Fruit fly (Drosophila melanogaster) whole organism, embryonic: Measurements from ENCODE around the gene CG14342.

Source experiments
- Abd-B ChIP-seq: fragments of 200-800 bp; sonication (Bioruptor generic); optimal IDR thresholded peaks from 2 replicates; lab custom pipeline; 2018; ENCODE audit warnings: missing biosample characterization, mild to moderate bottlenecking, missing genetic modification characterization, moderate library complexity
- Blimp-1 ChIP-seq: fragments of 200-800 bp; sonication (Bioruptor generic); optimal IDR thresholded peaks from 3 replicates; lab custom pipeline; 2018; ENCODE audit warnings: missing biosample characterization, missing genetic modification characterization, mild to moderate bottlenecking, moderate library complexity, missing genetic modification reagents
- C15 ChIP-seq: fragments of 200-800 bp; sonication (Bioruptor generic); IDR thresholded peaks from 3 replicates; pipeline ENCODE4 v1.3.6; 2022; ENCODE audit warnings: missing biosample characterization, missing genetic modification characterization
- CG10147 ChIP-seq: fragments of 200-800 bp; sonication (Bioruptor generic); optimal IDR thresholded peaks from 2 replicates; lab custom pipeline; 2019; ENCODE audit warnings: missing biosample characterization, mild to moderate bottlenecking, missing genetic modification characterization, moderate library complexity
- CG11456 ChIP-seq: fragments of 200-800 bp; sonication (Bioruptor generic); IDR thresholded peaks from 3 replicates; pipeline ENCODE4 v1.3.6; 2022; ENCODE audit warnings: missing biosample characterization, missing genetic modification characterization
- CG11695 ChIP-seq: fragments of 200-800 bp; sonication (Bioruptor generic); IDR thresholded peaks from 3 replicates; pipeline ENCODE4 v1.3.6; 2022; ENCODE audit warnings: missing biosample characterization, missing genetic modification characterization
- CG12299 ChIP-seq: fragments of 200-800 bp; sonication (Bioruptor generic); optimal IDR thresholded peaks from 2 replicates; lab custom pipeline; 2018; ENCODE audit warnings: missing biosample characterization, mild to moderate bottlenecking, missing genetic modification characterization
- CG13123 ChIP-seq: fragments of 200-800 bp; sonication (Bioruptor generic); optimal IDR thresholded peaks from 2 replicates; lab custom pipeline; 2016; ENCODE audit warnings: missing biosample characterization, missing genetic modification characterization
- CG13624 ChIP-seq: fragments of 200-800 bp; sonication (Bioruptor generic); optimal IDR thresholded peaks from 2 replicates; lab custom pipeline; 2016; ENCODE audit warnings: missing biosample characterization, missing genetic modification characterization
- CG14710 ChIP-seq: fragments of 200-800 bp; sonication (Bioruptor generic); optimal IDR thresholded peaks from 3 replicates; lab custom pipeline; 2019; ENCODE audit warnings: missing biosample characterization, mild to moderate bottlenecking, missing genetic modification characterization, moderate library complexity
- CG1832 ChIP-seq: fragments of 200-800 bp; sonication (Bioruptor generic); optimal IDR thresholded peaks from 2 replicates; lab custom pipeline; 2017; ENCODE audit warnings: missing biosample characterization, mild to moderate bottlenecking, missing genetic modification characterization, inconsistent platforms
- CG18764 ChIP-seq: fragments of 200-800 bp; sonication (Bioruptor generic); optimal IDR thresholded peaks from 3 replicates; lab custom pipeline; 2016; ENCODE audit warnings: missing biosample characterization, missing genetic modification characterization
- CG3838 ChIP-seq: fragments of 200-800 bp; sonication (Bioruptor generic); optimal IDR thresholded peaks from 3 replicates; lab custom pipeline; 2016; ENCODE audit warnings: missing biosample characterization, missing genetic modification characterization
- CG7372 ChIP-seq: fragments of 200-800 bp; sonication (Bioruptor generic); IDR thresholded peaks from 2 replicates; pipeline ENCODE4 v1.3.6; 2022; ENCODE audit warnings: missing biosample characterization, missing genetic modification characterization
- CG7839 ChIP-seq: fragments of 200-800 bp; sonication (Bioruptor generic); optimal IDR thresholded peaks from 3 replicates; lab custom pipeline; 2018; ENCODE audit warnings: missing biosample characterization, mild to moderate bottlenecking, missing genetic modification characterization, moderate library complexity
- CG9727 ChIP-seq: fragments of 200-800 bp; sonication (Bioruptor generic); optimal IDR thresholded peaks from 3 replicates; lab custom pipeline; 2017; ENCODE audit warnings: missing biosample characterization, mild to moderate bottlenecking, missing genetic modification characterization
- Chrac-16 ChIP-seq: fragments of 200-800 bp; sonication (Bioruptor generic); optimal IDR thresholded peaks from 3 replicates; lab custom pipeline; 2016; ENCODE audit warnings: missing biosample characterization, missing genetic modification characterization
- CkIIα-i1 ChIP-seq: fragments of 200-800 bp; sonication (Bioruptor generic); IDR thresholded peaks from 2 replicates; pipeline ENCODE4 v1.3.6; 2022; ENCODE audit warnings: missing biosample characterization, missing genetic modification characterization
- CrebB ChIP-seq: fragments of 200-800 bp; sonication (Bioruptor generic); optimal IDR thresholded peaks from 3 replicates; lab custom pipeline; 2018; ENCODE audit warnings: missing biosample characterization, mild to moderate bottlenecking, missing genetic modification characterization
- Doc2 ChIP-seq: fragments of 200-800 bp; sonication (Bioruptor generic); IDR thresholded peaks from 2 replicates; pipeline ENCODE4 v1.3.6; 2022; ENCODE audit warnings: missing biosample characterization, missing genetic modification characterization
- Hr51 ChIP-seq, 2 experiments: fragments of 200-800 bp; sonication (Bioruptor generic); optimal IDR thresholded peaks; 2 replicates in 1 of 2; 3 replicates in 1 of 2; lab custom pipeline; 2016 to 2018; ENCODE audit warnings: missing biosample characterization in 2 of 2, missing genetic modification characterization in 2 of 2, mild to moderate bottlenecking in 1 of 2, moderate library complexity in 1 of 2
- Sry-β ChIP-seq: fragments of 200-800 bp; sonication (Bioruptor generic); optimal IDR thresholded peaks from 2 replicates; lab custom pipeline; 2018; ENCODE audit warnings: missing biosample characterization, mild to moderate bottlenecking, missing genetic modification characterization, moderate library complexity
- ash1 ChIP-seq: fragments of 200-800 bp; sonication (Bioruptor generic); optimal IDR thresholded peaks from 2 replicates; lab custom pipeline; 2018; ENCODE audit warnings: missing biosample characterization, mild to moderate bottlenecking, missing genetic modification characterization
- bab2 ChIP-seq: fragments of 200-800 bp; sonication (Bioruptor generic); optimal IDR thresholded peaks from 2 replicates; lab custom pipeline; 2016; ENCODE audit warnings: missing biosample characterization, missing genetic modification characterization
- bigmax ChIP-seq: fragments of 200-800 bp; sonication (Bioruptor generic); optimal IDR thresholded peaks from 2 replicates; lab custom pipeline; 2018; ENCODE audit warnings: missing biosample characterization, mild to moderate bottlenecking, missing genetic modification characterization
- dmrt11E ChIP-seq: fragments of 200-800 bp; sonication (Bioruptor generic); optimal IDR thresholded peaks from 3 replicates; lab custom pipeline; 2018; ENCODE audit warnings: missing biosample characterization, mild to moderate bottlenecking, missing genetic modification characterization, moderate library complexity
- dmrt99B ChIP-seq: fragments of 200-800 bp; sonication (Bioruptor generic); optimal IDR thresholded peaks from 2 replicates; lab custom pipeline; 2018; ENCODE audit warnings: missing biosample characterization, mild to moderate bottlenecking, missing genetic modification characterization, moderate library complexity
- en ChIP-seq: fragments of 200-800 bp; sonication (Bioruptor generic); optimal IDR thresholded peaks from 2 replicates; lab custom pipeline; 2016; ENCODE audit warnings: missing biosample characterization, missing genetic modification characterization
- fd96Cb ChIP-seq: fragments of 200-800 bp; sonication (Bioruptor generic); optimal IDR thresholded peaks from 2 replicates; lab custom pipeline; 2018; ENCODE audit warnings: missing biosample characterization, mild to moderate bottlenecking, missing genetic modification characterization, moderate library complexity
- fru ChIP-seq: fragments of >200 bp; optimal IDR thresholded peaks from 2 replicates; lab custom pipeline; 2017
- ftz-f1 ChIP-seq: fragments of 200-800 bp; sonication (Bioruptor generic); optimal IDR thresholded peaks from 2 replicates; lab custom pipeline; 2016; ENCODE audit warnings: missing biosample characterization, missing genetic modification characterization
- gce ChIP-seq: fragments of 200-800 bp; sonication (Bioruptor generic); IDR thresholded peaks from 3 replicates; pipeline ENCODE4 v1.3.6; 2022; ENCODE audit warnings: missing biosample characterization, missing genetic modification characterization
- gro ChIP-seq: fragments of 200-800 bp; sonication (Bioruptor generic); optimal IDR thresholded peaks from 2 replicates; lab custom pipeline; 2016; ENCODE audit warnings: missing biosample characterization, missing genetic modification characterization
- gsb-n ChIP-seq: fragments of 200-800 bp; sonication (Bioruptor generic); optimal IDR thresholded peaks from 3 replicates; lab custom pipeline; 2018; ENCODE audit warnings: missing biosample characterization, mild to moderate bottlenecking, missing genetic modification characterization
- lilli ChIP-seq: fragments of 200-800 bp; sonication (Bioruptor generic); optimal IDR thresholded peaks from 3 replicates; lab custom pipeline; 2016; ENCODE audit warnings: missing biosample characterization, missing genetic modification characterization
- luna ChIP-seq: fragments of 200-800 bp; sonication (Bioruptor generic); optimal IDR thresholded peaks from 2 replicates; lab custom pipeline; 2016; ENCODE audit warnings: missing biosample characterization, missing genetic modification characterization
- nom ChIP-seq: fragments of 200-800 bp; sonication (Bioruptor generic); optimal IDR thresholded peaks from 2 replicates; lab custom pipeline; 2017; ENCODE audit warnings: missing biosample characterization, missing genetic modification characterization, mild to moderate bottlenecking, moderate library complexity, missing genetic modification reagents
- onecut ChIP-seq: fragments of 200-800 bp; sonication (Bioruptor generic); IDR thresholded peaks from 2 replicates; pipeline ENCODE4 v1.3.6; 2022; ENCODE audit warnings: missing biosample characterization, missing genetic modification characterization
- pnt ChIP-seq: fragments of 200-800 bp; sonication (Bioruptor generic); optimal IDR thresholded peaks from 3 replicates; lab custom pipeline; 2016; ENCODE audit warnings: missing biosample characterization, missing genetic modification characterization
- prd ChIP-seq, 3 experiments: fragments of >200 bp in 2 of 3; fragments of 200-800 bp in 1 of 3; sonication (Bioruptor generic) in 1 of 3; optimal IDR thresholded peaks in 2 of 3; IDR thresholded peaks in 1 of 3; 2 replicates in 2 of 3; 3 replicates in 1 of 3; pipeline versions ENCODE4 v1.3.6 to Lab custom; 2017 to 2022; ENCODE audit warnings: missing biosample characterization in 1 of 3, missing genetic modification characterization in 1 of 3
- ro ChIP-seq: fragments of 200-800 bp; sonication (Bioruptor generic); IDR thresholded peaks from 2 replicates; pipeline ENCODE4 v1.3.6; 2022; ENCODE audit warnings: missing biosample characterization, missing genetic modification characterization
- scrt ChIP-seq: fragments of 200-800 bp; sonication (Bioruptor generic); optimal IDR thresholded peaks from 2 replicates; lab custom pipeline; 2018; ENCODE audit warnings: missing biosample characterization, mild to moderate bottlenecking, missing genetic modification characterization, moderate library complexity
- sens-2 ChIP-seq: fragments of 200-800 bp; sonication (Bioruptor generic); IDR thresholded peaks from 2 replicates; pipeline ENCODE4 v1.3.6; 2022; ENCODE audit warnings: missing biosample characterization, missing genetic modification characterization
- seq ChIP-seq: fragments of 200-800 bp; sonication (Bioruptor generic); IDR thresholded peaks from 2 replicates; pipeline ENCODE4 v1.3.6; 2022; ENCODE audit warnings: missing biosample characterization, missing genetic modification characterization
- ssp ChIP-seq: fragments of 200-800 bp; sonication (Bioruptor generic); IDR thresholded peaks from 2 replicates; pipeline ENCODE4 v1.3.6; 2022; ENCODE audit warnings: missing biosample characterization, missing genetic modification characterization
- tna ChIP-seq: fragments of 200-800 bp; sonication (Bioruptor generic); IDR thresholded peaks from 2 replicates; pipeline ENCODE4 v1.3.6; 2022; ENCODE audit warnings: missing biosample characterization, missing genetic modification characterization; ENCODE audit not compliant: partially characterized antibody
- ttk ChIP-seq: fragments of 200-800 bp; sonication (Bioruptor generic); IDR thresholded peaks from 2 replicates; pipeline ENCODE4 v2.1.2; 2022; ENCODE audit warnings: missing biosample characterization, missing genetic modification characterization
- tup ChIP-seq: fragments of 200-800 bp; sonication (Bioruptor generic); optimal IDR thresholded peaks from 2 replicates; lab custom pipeline; 2016; ENCODE audit warnings: missing biosample characterization, mild to moderate bottlenecking, missing genetic modification characterization, moderate library complexity
- unc-4 ChIP-seq: fragments of 200-800 bp; sonication (Bioruptor generic); IDR thresholded peaks from 2 replicates; pipeline ENCODE4 v1.3.6; 2022; ENCODE audit warnings: missing biosample characterization, missing genetic modification characterization; ENCODE audit not compliant: partially characterized antibody
- unpg ChIP-seq: fragments of 200-800 bp; sonication (Bioruptor generic); optimal IDR thresholded peaks from 3 replicates; lab custom pipeline; 2018; ENCODE audit warnings: missing biosample characterization, mild to moderate bottlenecking, missing genetic modification characterization, moderate library complexity
- wek ChIP-seq: fragments of 200-800 bp; sonication (Bioruptor generic); optimal IDR thresholded peaks from 3 replicates; lab custom pipeline; 2018; ENCODE audit warnings: missing biosample characterization, mild to moderate bottlenecking, missing genetic modification characterization, moderate library complexity

CG14342 gene

dm6 chr2L:1230691-1231090, 26.7 kb downstream of the CG14342 start (continued):
- 0 out of 2 replicates have a peak, but pooled peaks have one; percentile 20 for TF ChIP-seq onecut (GFP tag; lab: Robert Waterston, UW)
- TF ChIP-seq gro: no peak
- no peak for TF ChIP-seq CG1832 (GFP tag; lab: Kevin White, UChicago)
- no peak for TF ChIP-seq CG3838 (GFP tag; lab: Kevin White, UChicago)
- TF ChIP-seq CG18764 (GFP tag; lab: Kevin White, UChicago): no peak
- no peak for TF ChIP-seq ttk (GFP tag; lab: Robert Waterston, UW)
- TF ChIP-seq CG11456 (GFP tag; lab: Robert Waterston, UW): no peak
- TF ChIP-seq C15 (GFP tag; lab: Robert Waterston, UW): no peak
- peak; percentile 59 for TF ChIP-seq dmrt99B (tag; lab: Kevin White, UChicago)
- TF ChIP-seq CG10147 (GFP tag; lab: Kevin White, UChicago): peak; percentile 28
- TF ChIP-seq sens-2 (GFP tag; lab: Robert Waterston, UW): no peak
- TF ChIP-seq fd96Cb (tag; lab: Kevin White, UChicago): peak; percentile 12
- TF ChIP-seq ftz-f1 (GFP tag; lab: Kevin White, UChicago): no peak
- TF ChIP-seq pnt: peak; percentile 4
- no peak for TF ChIP-seq CG14710 (tag; lab: Kevin White, UChicago)
- peak in 1 of 2 experiments; percentile 27 for TF ChIP-seq Hr51 (GFP tag; optimal IDR thresholded peaks at IDR 0.05; lab: Kevin White, UChicago)
- TF ChIP-seq seq (GFP tag; lab: Robert Waterston, UW): no peak
- TF ChIP-seq bab2 (GFP tag; lab: Kevin White, UChicago): peak; percentile 25
- TF ChIP-seq CG9727: peak; percentile 26
- no peak for TF ChIP-seq CG7372 (GFP tag; lab: Robert Waterston, UW)
- TF ChIP-seq CG13624 (GFP tag; lab: Kevin White, UChicago): no peak
- TF ChIP-seq CkIIα-i1 (GFP tag; lab: Robert Waterston, UW): no peak
- TF ChIP-seq nom (GFP tag; lab: Kevin White, UChicago): no peak
- TF ChIP-seq Doc2 (GFP tag; lab: Robert Waterston, UW): no peak
- no peak for TF ChIP-seq ro (GFP tag; lab: Robert Waterston, UW)
- TF ChIP-seq CrebB: peak; percentile 4
- no peak for TF ChIP-seq wek (GFP tag; lab: Kevin White, UChicago)
- TF ChIP-seq Chrac-16 (GFP tag; lab: Kevin White, UChicago): no peak
- TF ChIP-seq tup (GFP tag; lab: Kevin White, UChicago): no peak
- no peak for TF ChIP-seq unc-4 (GFP tag; lab: Robert Waterston, UW)
- no peak for TF ChIP-seq gsb-n (tag; lab: Kevin White, UChicago)
- peak; percentile 19 for TF ChIP-seq lilli (GFP tag; lab: Kevin White, UChicago)
- no peak for TF ChIP-seq Abd-B
- TF ChIP-seq CG12299 (tag; lab: Kevin White, UChicago): no peak
- no peak for TF ChIP-seq prd (optimal IDR thresholded peaks at IDR 0.05; lab: Kevin White, UChicago)
- peak; percentile 47; the same call in 1 of the 3 replicates for TF ChIP-seq prd (GFP tag; IDR thresholded peaks at IDR 0.05; lab: Robert Waterston, UW)
- peak; percentile 39 for TF ChIP-seq unpg (GFP tag; lab: Kevin White, UChicago)
- no peak for TF ChIP-seq ssp (GFP tag; lab: Robert Waterston, UW)
- TF ChIP-seq en (GFP tag; lab: Kevin White, UChicago): no peak
- TF ChIP-seq luna (GFP tag; lab: Kevin White, UChicago): no peak
- peak; percentile 52 for TF ChIP-seq CG7839 (tag; lab: Kevin White, UChicago)
- TF ChIP-seq CG11695 (GFP tag; lab: Robert Waterston, UW): 0 out of 3 replicates have a peak, but pooled peaks have one; percentile 10
- TF ChIP-seq bigmax (GFP tag; lab: Kevin White, UChicago): no peak
- no peak for TF ChIP-seq tna
- TF ChIP-seq Sry-β (GFP tag; lab: Kevin White, UChicago): no peak
- TF ChIP-seq dmrt11E (tag; lab: Kevin White, UChicago): no peak
- no peak for TF ChIP-seq ash1 (GFP tag; lab: Kevin White, UChicago)
- TF ChIP-seq CG13123 (GFP tag; lab: Kevin White, UChicago): no peak
- peak; percentile 10 for TF ChIP-seq scrt (GFP tag; lab: Kevin White, UChicago)
- TF ChIP-seq fru (lab: Kevin White, UChicago): no peak
- TF ChIP-seq Blimp-1: peak; percentile 6
- TF ChIP-seq gce (GFP tag; lab: Robert Waterston, UW): no peak
